Worm (Caenorhabditis elegans) whole organism, L4/young adult: Measurements from ENCODE around the gene sup-26.

Experiments
- W03F9.2 ChIP-seq: fragments of 150-350 bp; optimal IDR thresholded peaks from 2 replicates; lab custom pipeline; 2014; ENCODE audit warnings: missing biosample characterization, missing genetic modification characterization
- dao-5 ChIP-seq: sonication (generic microtip); optimal IDR thresholded peaks from 2 replicates; lab custom pipeline; 2016; ENCODE audit warnings: missing genotype, missing genetic modification characterization, moderate library complexity, missing compliant biosample characterization
- him-1 ChIP-seq: sonication (generic microtip); optimal IDR thresholded peaks from 2 replicates; lab custom pipeline; 2016; ENCODE audit warnings: missing genotype, missing genetic modification reagents, missing genetic modification characterization, missing compliant biosample characterization

DNA sequence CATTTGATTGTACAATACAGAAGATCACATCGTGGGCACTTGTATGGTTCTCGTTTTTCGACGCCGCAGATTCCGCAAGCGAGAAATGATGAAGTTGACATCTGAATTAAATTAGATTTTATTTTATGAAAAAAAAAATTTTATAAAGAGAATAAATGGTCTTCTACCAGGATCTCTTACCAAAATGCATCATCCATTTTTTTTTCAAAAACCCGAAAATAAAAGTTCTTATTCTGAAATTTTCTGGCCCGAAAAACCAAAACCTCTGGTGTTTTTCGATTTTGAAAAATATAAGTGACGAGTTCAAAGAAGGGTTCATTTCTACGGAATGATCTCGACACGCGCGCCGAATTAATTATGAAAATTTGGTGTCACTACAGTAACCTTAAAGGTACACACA, 35.7 kb downstream of the sup-26 start, which contains the start of gene zhit-2:
- TF ChIP-seq him-1 (tag; lab: Kevin White, UChicago) = no peak
- no peak for TF ChIP-seq W03F9.2 (tag; lab: Kevin White, UChicago)
- TF ChIP-seq dao-5 = no peak
